Worm (Caenorhabditis elegans): ENCODE measurements around the gene M03B6.3.

The M03B6.3 gene

DNA sequence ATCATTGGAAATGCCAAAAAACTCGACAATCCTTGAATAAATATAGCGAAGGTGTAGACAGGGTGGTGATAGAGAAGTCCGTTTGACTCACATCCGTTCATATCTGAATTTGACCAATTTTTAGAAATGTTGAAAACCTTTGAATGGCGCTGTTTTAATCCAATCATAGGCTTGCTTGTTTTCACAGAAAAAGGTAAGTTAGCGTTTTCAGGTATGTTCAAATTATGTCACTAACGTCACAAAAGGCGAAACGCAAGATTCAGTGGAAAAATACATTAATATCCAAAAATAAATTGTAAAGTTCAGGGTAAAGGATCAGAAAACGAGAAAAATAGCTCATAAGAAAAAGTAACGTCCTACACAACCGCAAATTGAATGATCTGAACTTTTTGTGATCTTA is 36.0 kb upstream of the M03B6.3 start, which contains the start of gene sra-38:
TSS of gene sra-38 (minus strand) at position 101 of the 400 bp plus-strand sequence.
- TF ChIP-seq pat-9 (tag; optimal IDR thresholded peaks at IDR 0.05) (no peak), ceh-34 (tag; optimal IDR thresholded peaks at IDR 0.05) (no peak), C38D4.7 (GFP tag; optimal IDR thresholded peaks at IDR 0.05) (no peak), ahr-1 (tag; optimal IDR thresholded peaks at IDR 0.05) (no peak), pqm-1 (tag; optimal IDR thresholded peaks at IDR 0.05) (no peak), elt-4 (tag; optimal IDR thresholded peaks at IDR 0.05) (no peak)

DNA sequence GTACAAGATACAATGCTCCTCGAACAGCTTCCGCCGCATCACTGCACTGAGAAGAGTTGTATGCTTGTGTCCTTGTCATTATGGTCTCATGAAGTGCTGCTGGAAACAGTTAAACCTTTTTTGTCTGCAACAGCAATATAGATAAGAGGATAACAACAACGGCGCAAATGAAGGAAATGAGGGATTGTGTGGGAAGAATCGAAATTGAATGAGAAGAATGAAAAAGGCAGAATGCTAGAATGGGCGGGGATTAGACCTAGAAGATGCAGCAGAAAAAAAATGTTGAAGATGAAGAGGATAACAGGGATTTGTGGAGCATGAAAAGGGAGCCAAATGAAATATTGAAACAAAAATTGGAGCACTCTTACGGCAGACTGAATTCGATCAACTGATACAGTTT is 29.2 kb upstream of the M03B6.3 start, which contains the start of gene sra-37:
TSS of gene sra-37 (minus strand) at position 101 of the 400 bp plus-strand sequence.
- TF ChIP-seq Y22D7AL.16 (tag; optimal IDR thresholded peaks at IDR 0.05) (no peak), syd-9 (tag; optimal IDR thresholded peaks at IDR 0.05) (no peak), che-1 (tag; optimal IDR thresholded peaks at IDR 0.05) (no peak), ceh-24 (tag; optimal IDR thresholded peaks at IDR 0.05) (no peak), K02D7.2 (tag; optimal IDR thresholded peaks at IDR 0.05) (no peak), ceh-22 (tag; optimal IDR thresholded peaks at IDR 0.05) (no peak), unc-86 (tag; optimal IDR thresholded peaks at IDR 0.05) (no peak), unc-3 (GFP tag; conservative IDR thresholded peaks at IDR 0.05) (no peak), unc-3 (tag; optimal IDR thresholded peaks at IDR 0.05) (no peak), pat-9 (tag; optimal IDR thresholded peaks at IDR 0.05) (no peak), pqm-1 (tag; optimal IDR thresholded peaks at IDR 0.05) (no peak), pag-3 (tag; optimal IDR thresholded peaks at IDR 0.05; ENCODE audit: borderline replicate concordance) (no peak), lim-6 (tag; optimal IDR thresholded peaks at IDR 0.05) (no peak), pha-4 (tag; optimal IDR thresholded peaks at IDR 0.05) (no peak), ztf-16 (tag; optimal IDR thresholded peaks at IDR 0.05) (no peak), sox-2 (GFP tag; IDR thresholded peaks at IDR 0.05) (no peak), ceh-34 (tag; optimal IDR thresholded peaks at IDR 0.05) (no peak), ceh-14 (tag; optimal IDR thresholded peaks at IDR 0.05) (no peak), rnt-1 (tag; optimal IDR thresholded peaks at IDR 0.05) (no peak), pax-1 (tag; optimal IDR thresholded peaks at IDR 0.05) (no peak), dmd-4 (tag; optimal IDR thresholded peaks at IDR 0.05; ENCODE audit: borderline replicate concordance) (no peak)

DNA sequence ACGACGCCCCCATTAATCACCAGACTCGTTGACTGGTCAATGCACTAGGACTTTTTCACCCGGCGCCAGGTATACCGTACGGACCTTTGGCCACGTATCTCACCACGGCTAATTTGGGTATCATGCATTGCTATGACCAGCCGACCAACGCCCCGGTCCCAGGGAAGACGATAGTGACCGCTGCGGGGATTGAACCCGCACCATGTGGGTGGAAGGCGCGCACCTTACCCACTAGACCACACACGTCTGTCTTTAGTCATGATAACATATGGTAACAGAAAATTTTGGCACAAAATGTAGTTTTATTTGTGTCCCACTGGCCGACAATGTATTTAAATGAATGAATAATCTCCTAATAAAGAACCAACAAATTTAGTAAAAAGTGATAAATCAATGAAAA is 22.1 kb upstream of the M03B6.3 start:
- TF ChIP-seq npax-4 (tag; optimal IDR thresholded peaks at IDR 0.05) = no peak
- no peak for TF ChIP-seq mec-3 (tag; optimal IDR thresholded peaks at IDR 0.05; ENCODE audit: borderline replicate concordance)

DNA sequence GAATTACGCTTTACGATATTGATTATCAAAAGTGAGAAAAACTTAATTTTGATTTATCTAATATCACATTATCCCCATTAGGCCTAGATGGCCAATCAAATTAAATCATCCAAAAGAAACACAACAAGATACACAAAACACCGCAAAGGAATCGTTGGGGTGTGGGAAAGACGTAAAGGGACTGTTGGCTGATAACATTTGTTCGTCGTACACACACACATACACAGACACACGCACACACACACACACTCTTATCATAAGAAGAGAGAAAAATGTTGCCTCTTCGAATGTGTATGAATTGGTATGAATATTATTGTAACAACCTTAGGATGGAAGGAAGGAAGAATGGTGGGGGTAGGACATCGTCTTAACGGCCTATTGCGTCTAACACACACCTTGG is 21.0 kb upstream of the M03B6.3 start:
- TF ChIP-seq elt-2 (tag; optimal IDR thresholded peaks at IDR 0.05) (peak; percentile 85), sox-4 (tag; optimal IDR thresholded peaks at IDR 0.05) (no peak)

DNA sequence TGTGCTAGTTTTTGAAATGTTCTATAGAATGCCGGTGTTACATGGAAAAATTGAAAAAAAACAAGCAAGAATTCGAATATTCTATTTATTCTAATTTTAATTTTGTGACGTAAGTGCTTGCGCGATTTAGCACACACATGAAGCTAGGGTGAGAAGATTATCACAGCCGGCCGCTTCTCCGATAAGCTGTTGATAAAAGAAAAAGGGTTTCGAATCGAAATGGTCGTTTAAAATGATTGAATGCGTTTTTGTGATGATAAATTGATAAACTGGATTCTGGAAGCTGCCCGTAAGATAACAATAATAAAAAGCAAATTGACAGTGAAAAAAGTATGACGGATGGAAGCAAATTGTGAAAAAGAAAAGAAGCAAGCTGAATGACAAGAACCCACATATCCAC is 20.1 kb upstream of the M03B6.3 start:
- TF ChIP-seq sdc-2 (tag; optimal IDR thresholded peaks at IDR 0.05) = no peak
- TF ChIP-seq elt-2 (tag; optimal IDR thresholded peaks at IDR 0.05) = peak; percentile 57

DNA sequence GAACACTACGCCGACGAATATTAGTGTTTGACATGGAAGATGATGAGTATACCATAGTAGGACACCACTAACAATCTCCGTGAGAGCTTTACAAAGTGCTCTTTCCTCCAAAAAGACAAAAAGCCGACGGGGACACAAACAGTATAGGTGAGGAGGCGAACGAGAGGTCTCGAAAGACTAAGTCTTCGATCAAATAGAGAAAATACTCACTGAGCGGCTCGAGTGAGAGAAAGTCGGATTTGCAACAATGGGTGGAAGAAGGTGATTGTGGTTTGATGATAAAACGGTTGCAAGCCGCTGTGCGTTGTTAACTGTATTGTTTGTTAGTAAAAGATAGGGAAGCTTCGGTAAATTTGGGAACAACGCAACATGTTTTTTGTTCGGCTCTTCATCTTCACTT is 18.5 kb upstream of the M03B6.3 start, which contains the start of gene hlb-1:
TSS of gene hlb-1 (minus strand) at position 101 of the 400 bp plus-strand sequence.
- TF ChIP-seq lin-11 (tag; optimal IDR thresholded peaks at IDR 0.05) (no peak), hlh-30 (tag; optimal IDR thresholded peaks at IDR 0.05; ENCODE audit: insufficient read depth) (no peak), fkh-6 (tag; optimal IDR thresholded peaks at IDR 0.05) (no peak)

Data from whole organism, late embryonic.